Worm (Caenorhabditis elegans): ENCODE data around the gene C33G8.2.

Gene C33G8.2

ce11 chrV:7027055-7027454 is 17.5 kb downstream of the C33G8.2 start, which contains the start of gene F20A1.6:
TSS of gene F20A1.6 (minus strand) at chrV:7027155.
- TF ChIP-seq mep-1 (tag; optimal IDR thresholded peaks at IDR 0.05) (no peak), ztf-11 (tag; optimal IDR thresholded peaks at IDR 0.05) (no peak), tbx-8 (GFP tag; optimal IDR thresholded peaks at IDR 0.05) (no peak), bed-3 (GFP tag; optimal IDR thresholded peaks at IDR 0.05) (no peak), snpc-4 (tag; optimal IDR thresholded peaks at IDR 0.05) (no peak)

DNA sequence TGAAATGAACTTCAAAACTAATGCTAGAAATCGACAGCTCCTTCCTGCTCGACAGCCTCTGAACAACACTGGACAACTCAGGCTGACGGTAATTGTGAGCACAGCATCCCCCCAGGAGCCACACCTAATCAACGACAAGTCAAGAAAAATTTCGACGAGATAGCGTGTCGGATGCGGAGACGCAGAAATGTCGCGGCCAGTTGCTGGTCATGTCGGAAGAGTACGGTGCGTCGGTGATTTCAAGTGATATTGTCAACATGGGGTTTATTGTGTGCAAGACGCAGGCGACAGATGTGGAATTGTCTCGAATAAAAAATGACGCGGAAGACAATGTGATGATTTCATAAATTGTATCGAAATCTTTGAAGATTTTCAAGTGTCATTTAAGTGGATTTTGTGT is 26.9 kb downstream of the C33G8.2 start, which contains the start of gene twk-11:
Gene twk-11 (minus strand): TSS at position 101 of the 400 bp plus-strand sequence.
- TF ChIP-seq ztf-11 (tag; optimal IDR thresholded peaks at IDR 0.05): no peak
- no peak for TF ChIP-seq flh-1 (GFP tag; optimal IDR thresholded peaks at IDR 0.05)
- TF ChIP-seq M03D4.4 (tag; optimal IDR thresholded peaks at IDR 0.05): no peak
- peak; percentile 20 for TF ChIP-seq pha-4 (tag; optimal IDR thresholded peaks at IDR 0.05)

DNA sequence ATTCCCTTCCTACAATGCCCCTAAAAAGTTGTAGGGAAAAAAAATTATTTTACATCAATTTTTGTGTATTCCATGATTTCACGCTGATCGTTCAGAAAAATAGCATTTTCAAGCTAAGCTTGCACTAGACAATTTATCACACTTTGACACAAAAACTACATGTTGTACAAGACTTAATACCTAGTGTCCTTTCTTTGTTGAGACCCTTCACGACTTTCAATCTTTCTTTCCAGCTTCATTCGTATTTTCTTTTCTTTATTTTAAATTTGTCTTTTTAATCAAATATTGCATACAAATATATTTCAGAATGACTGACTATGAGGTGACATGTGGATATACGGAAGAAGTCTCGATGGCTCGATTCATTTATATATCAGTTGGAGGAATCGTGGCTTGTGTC is 36.4 kb downstream of the C33G8.2 start, which contains the start of gene F20A1.2:
Gene F20A1.2 (plus strand): TSS at position 301 of the 400 bp plus-strand sequence.
- TF ChIP-seq ztf-11 (tag; optimal IDR thresholded peaks at IDR 0.05): no peak
- no peak for TF ChIP-seq zip-8 (tag; optimal IDR thresholded peaks at IDR 0.05)
- TF ChIP-seq nhr-237 (tag; optimal IDR thresholded peaks at IDR 0.05): no peak
- TF ChIP-seq ces-1 (GFP tag; optimal IDR thresholded peaks at IDR 0.05): no peak
- TF ChIP-seq pha-4 (tag; optimal IDR thresholded peaks at IDR 0.05): no peak
- TF ChIP-seq nhr-28 (tag; optimal IDR thresholded peaks at IDR 0.05): no peak

- TF ChIP-seq cnd-1 (tag; optimal IDR thresholded peaks at IDR 0.05) (no peak), nhr-76 (tag; optimal IDR thresholded peaks at IDR 0.05) (no peak), ceh-43 (GFP tag; optimal IDR thresholded peaks at IDR 0.05) (no peak), drap-1 (GFP tag; optimal IDR thresholded peaks at IDR 0.05) (no peak), mab-5 (tag; optimal IDR thresholded peaks at IDR 0.05) (no peak), ceh-39 (tag; optimal IDR thresholded peaks at IDR 0.05) (no peak), mls-2 (tag; optimal IDR thresholded peaks at IDR 0.05) (no peak), mep-1 (tag; optimal IDR thresholded peaks at IDR 0.05) (no peak), zip-8 (tag; optimal IDR thresholded peaks at IDR 0.05) (no peak), lsy-2 (tag; optimal IDR thresholded peaks at IDR 0.05) (no peak), nhr-237 (tag; optimal IDR thresholded peaks at IDR 0.05) (no peak), ceh-83 (GFP tag; optimal IDR thresholded peaks at IDR 0.05) (no peak), sptf-1 (tag; optimal IDR thresholded peaks at IDR 0.05) (no peak), sem-2 (GFP tag; optimal IDR thresholded peaks at IDR 0.05) (no peak), flh-1 (GFP tag; optimal IDR thresholded peaks at IDR 0.05) (no peak), bed-3 (GFP tag; optimal IDR thresholded peaks at IDR 0.05) (no peak), ham-2 (GFP tag; optimal IDR thresholded peaks at IDR 0.05) (no peak), unc-39 (tag; optimal IDR thresholded peaks at IDR 0.05) (no peak), nhr-2 (tag; optimal IDR thresholded peaks at IDR 0.05) (no peak), pha-4 (tag; optimal IDR thresholded peaks at IDR 0.05) (no peak)
Measured at ce11 chrV:7047512-7047911, 38.0 kb downstream of the C33G8.2 start, which contains the start of gene F20A1.8. TSS of gene F20A1.8 (minus strand) at chrV:7047612.

- TF ChIP-seq mep-1 (tag; optimal IDR thresholded peaks at IDR 0.05) (no peak), unc-120 (tag; optimal IDR thresholded peaks at IDR 0.05; ENCODE audit: poor library complexity, severe bottlenecking) (no peak), sem-2 (GFP tag; optimal IDR thresholded peaks at IDR 0.05) (no peak), lin-32 (GFP tag; optimal IDR thresholded peaks at IDR 0.05) (no peak), ces-1 (GFP tag; optimal IDR thresholded peaks at IDR 0.05) (no peak), nhr-12 (tag; optimal IDR thresholded peaks at IDR 0.05) (no peak), mab-5 (tag; optimal IDR thresholded peaks at IDR 0.05) (no peak), M03D4.4 (tag; optimal IDR thresholded peaks at IDR 0.05) (no peak), blmp-1 (tag; optimal IDR thresholded peaks at IDR 0.05) (no peak), drap-1 (GFP tag; optimal IDR thresholded peaks at IDR 0.05) (no peak)
Measured at ce11 chrV:7050153-7050552, 40.6 kb downstream of the C33G8.2 start.

ce11 chrV:7051133-7051765 is 41.7 kb downstream of the C33G8.2 start, which contains the start of the genes tofu-2 and spig-1:
TSS of gene tofu-2 (minus strand) at chrV:7051248.
TSS of gene spig-1 (plus strand) at chrV:7051715.
- no peak for TF ChIP-seq ztf-11 (tag; optimal IDR thresholded peaks at IDR 0.05)
- TF ChIP-seq nhr-76 (tag; optimal IDR thresholded peaks at IDR 0.05): no peak
- no peak for TF ChIP-seq nhr-237 (tag; optimal IDR thresholded peaks at IDR 0.05)
- no peak for TF ChIP-seq M03D4.4 (tag; optimal IDR thresholded peaks at IDR 0.05)
- TF ChIP-seq ham-2 (GFP tag; optimal IDR thresholded peaks at IDR 0.05): no peak
- TF ChIP-seq bed-3 (GFP tag; optimal IDR thresholded peaks at IDR 0.05): no peak
- no peak for TF ChIP-seq unc-62 (GFP tag; optimal IDR thresholded peaks at IDR 0.05)
- no peak for TF ChIP-seq blmp-1 (tag; optimal IDR thresholded peaks at IDR 0.05)
- TF ChIP-seq nhr-28 (tag; optimal IDR thresholded peaks at IDR 0.05): no peak
- no peak for TF ChIP-seq elt-3 (tag; optimal IDR thresholded peaks at IDR 0.05)
- no peak for TF ChIP-seq unc-39 (tag; optimal IDR thresholded peaks at IDR 0.05)
- no peak for TF ChIP-seq ceh-43 (GFP tag; optimal IDR thresholded peaks at IDR 0.05)
- no peak for TF ChIP-seq flh-1 (GFP tag; optimal IDR thresholded peaks at IDR 0.05)
- no peak for TF ChIP-seq drap-1 (GFP tag; optimal IDR thresholded peaks at IDR 0.05)
- no peak for TF ChIP-seq lin-32 (GFP tag; optimal IDR thresholded peaks at IDR 0.05)
- no peak for TF ChIP-seq ceh-83 (GFP tag; optimal IDR thresholded peaks at IDR 0.05)
- TF ChIP-seq tbx-8 (GFP tag; optimal IDR thresholded peaks at IDR 0.05): no peak
- no peak for TF ChIP-seq pha-4 (tag; optimal IDR thresholded peaks at IDR 0.05)
- TF ChIP-seq lsy-2 (tag; optimal IDR thresholded peaks at IDR 0.05): no peak
